Fruit fly (Drosophila melanogaster) whole organism, embryonic: ENCODE measurements around the gene CG32686.

Source experiments
- Atf-2 ChIP-seq: fragments of 200-800 bp; sonication (Bioruptor generic); optimal IDR thresholded peaks from 2 replicates; lab custom pipeline; 2016; ENCODE audit warnings: missing biosample characterization, missing genetic modification characterization
- C15 ChIP-seq: fragments of 200-800 bp; sonication (Bioruptor generic); IDR thresholded peaks from 3 replicates; pipeline ENCODE4 v1.3.6; 2022; ENCODE audit warnings: missing biosample characterization, missing genetic modification characterization
- CG10565 ChIP-seq: fragments of 200-800 bp; sonication (Bioruptor generic); optimal IDR thresholded peaks from 3 replicates; lab custom pipeline; 2016; ENCODE audit warnings: missing biosample characterization, mild to moderate bottlenecking, missing genetic modification characterization
- CG11085 ChIP-seq: fragments of 200-800 bp; sonication (Bioruptor generic); IDR thresholded peaks from 2 replicates; pipeline ENCODE4 v1.3.6; 2022; ENCODE audit warnings: missing biosample characterization, missing genetic modification characterization
- CG13296 ChIP-seq: fragments of 200-800 bp; sonication (Bioruptor generic); optimal IDR thresholded peaks from 3 replicates; lab custom pipeline; 2018; ENCODE audit warnings: missing biosample characterization, mild to moderate bottlenecking, missing genetic modification characterization
- CG1647 ChIP-seq: fragments of 200-800 bp; sonication (Bioruptor generic); optimal IDR thresholded peaks from 3 replicates; lab custom pipeline; 2016; ENCODE audit warnings: missing biosample characterization, missing genetic modification characterization
- CG17568 ChIP-seq: fragments of 200-800 bp; sonication (Bioruptor generic); optimal IDR thresholded peaks from 2 replicates; lab custom pipeline; 2018; ENCODE audit warnings: missing biosample characterization, mild to moderate bottlenecking, missing genetic modification characterization, moderate library complexity
- CG18262 ChIP-seq: fragments of 200-800 bp; optimal IDR thresholded peaks from 3 replicates; lab custom pipeline; 2019; ENCODE audit warnings: missing biosample characterization, mild to moderate bottlenecking, missing genetic modification characterization, moderate library complexity
- CG2678 ChIP-seq: fragments of 200-800 bp; sonication (Bioruptor generic); optimal IDR thresholded peaks from 3 replicates; lab custom pipeline; 2019; ENCODE audit warnings: missing biosample characterization, mild to moderate bottlenecking, missing genetic modification characterization, moderate library complexity
- CG2875 ChIP-seq: fragments of 200-800 bp; sonication (Bioruptor generic); optimal IDR thresholded peaks from 2 replicates; lab custom pipeline; 2017; ENCODE audit warnings: missing biosample characterization, mild to moderate bottlenecking, missing genetic modification characterization, missing genetic modification reagents
- CG31365 ChIP-seq: fragments of 200-800 bp; sonication (Bioruptor generic); optimal IDR thresholded peaks from 2 replicates; lab custom pipeline; 2018; ENCODE audit warnings: missing biosample characterization, mild to moderate bottlenecking, missing genetic modification characterization
- CG33213 ChIP-seq: fragments of 200-800 bp; sonication (Bioruptor generic); optimal IDR thresholded peaks from 3 replicates; lab custom pipeline; 2016; ENCODE audit warnings: missing biosample characterization, missing genetic modification characterization
- CG34224 ChIP-seq: fragments of 200-800 bp; sonication (Bioruptor generic); IDR thresholded peaks from 3 replicates; pipeline ENCODE4 v1.3.6; 2022; ENCODE audit warnings: missing biosample characterization, missing genetic modification characterization; ENCODE audit not compliant: partially characterized antibody
- CG4328 ChIP-seq: fragments of 200-800 bp; sonication (Bioruptor generic); optimal IDR thresholded peaks from 3 replicates; lab custom pipeline; 2017; ENCODE audit warnings: missing biosample characterization, missing genetic modification reagents, missing genetic modification characterization
- CG8281 ChIP-seq: fragments of 200-800 bp; sonication (Bioruptor generic); optimal IDR thresholded peaks from 2 replicates; lab custom pipeline; 2018; ENCODE audit warnings: missing biosample characterization, mild to moderate bottlenecking, missing genetic modification characterization, moderate library complexity
- CG8765 ChIP-seq: fragments of 200-800 bp; sonication (Bioruptor generic); IDR thresholded peaks from 2 replicates; pipeline ENCODE4 v1.3.6; 2022; ENCODE audit warnings: missing biosample characterization, missing genetic modification characterization
- CG9817 ChIP-seq: fragments of 200-800 bp; sonication (Bioruptor generic); optimal IDR thresholded peaks from 2 replicates; lab custom pipeline; 2018; ENCODE audit warnings: missing biosample characterization, mild to moderate bottlenecking, missing genetic modification characterization, moderate library complexity
- Dek ChIP-seq: fragments of 200-800 bp; sonication (Bioruptor generic); optimal IDR thresholded peaks from 3 replicates; lab custom pipeline; 2019; ENCODE audit warnings: missing biosample characterization, mild to moderate bottlenecking, missing genetic modification characterization, moderate library complexity
- Dll ChIP-seq: fragments of 200-800 bp; sonication (Bioruptor generic); IDR thresholded peaks from 4 replicates; pipeline ENCODE4 v1.3.6; 2022; ENCODE audit warnings: missing biosample characterization, missing genetic modification characterization; ENCODE audit not compliant: partially characterized antibody
- GATAe ChIP-seq: fragments of 200-800 bp; sonication (Bioruptor generic); conservative IDR thresholded peaks from 2 replicates; pipeline ENCODE4 v1.3.6; 2022; ENCODE audit warnings: missing biosample characterization, missing genetic modification characterization
- Gug ChIP-seq: fragments of 200-800 bp; sonication (Bioruptor generic); IDR thresholded peaks from 4 replicates; pipeline ENCODE4 v1.3.6; 2022; ENCODE audit warnings: missing biosample characterization, missing genetic modification characterization
- HHEX ChIP-seq: fragments of 200-800 bp; sonication (Bioruptor generic); optimal IDR thresholded peaks from 3 replicates; lab custom pipeline; 2017; ENCODE audit warnings: missing biosample characterization, mild to moderate bottlenecking, missing genetic modification characterization, missing genetic modification reagents
- HmgZ ChIP-seq: fragments of 200-800 bp; sonication (Bioruptor generic); optimal IDR thresholded peaks from 2 replicates; lab custom pipeline; 2018; ENCODE audit warnings: missing biosample characterization, mild to moderate bottlenecking, missing genetic modification characterization
- Hr78 ChIP-seq, 2 experiments: fragments of 200-800 bp in 1 of 2; fragments of >200 bp in 1 of 2; sonication (Bioruptor generic) in 1 of 2; optimal IDR thresholded peaks; 2 replicates each; lab custom pipeline; 2017 to 2019; ENCODE audit warnings: missing biosample characterization in 2 of 2, missing genetic modification characterization in 2 of 2, mild to moderate bottlenecking in 1 of 2, moderate library complexity in 1 of 2
- Med ChIP-seq: fragments of 200-800 bp; sonication (Bioruptor generic); peaks from one replicate; lab custom pipeline; 2016; ENCODE audit warnings: missing biosample characterization, missing genetic modification characterization, mild to moderate bottlenecking, inconsistent platforms, moderate library complexity
- NC2α ChIP-seq: fragments of 200-800 bp; sonication (Bioruptor generic); optimal IDR thresholded peaks from 2 replicates; lab custom pipeline; 2016; ENCODE audit warnings: missing biosample characterization, missing genetic modification characterization
- Nf-YB ChIP-seq: fragments of 200-800 bp; sonication (Bioruptor generic); optimal IDR thresholded peaks from 3 replicates; lab custom pipeline; 2019; ENCODE audit warnings: missing biosample characterization, mild to moderate bottlenecking, missing genetic modification characterization, moderate library complexity
- PHDP ChIP-seq: fragments of 200-800 bp; sonication (Bioruptor generic); optimal IDR thresholded peaks from 3 replicates; lab custom pipeline; 2018; ENCODE audit warnings: missing biosample characterization, mild to moderate bottlenecking, missing genetic modification characterization, moderate library complexity
- Pdp1 ChIP-seq, 2 experiments: fragments of 200-800 bp; sonication (Bioruptor generic); optimal IDR thresholded peaks; 3 replicates each; lab custom pipeline; 2016; ENCODE audit warnings: missing biosample characterization in 2 of 2, missing genetic modification characterization in 2 of 2, mild to moderate bottlenecking in 1 of 2, moderate library complexity in 1 of 2
- Sry-δ ChIP-seq: fragments of 200-800 bp; sonication (Bioruptor generic); optimal IDR thresholded peaks from 2 replicates; lab custom pipeline; 2016; ENCODE audit warnings: missing biosample characterization, missing genetic modification characterization
- ap ChIP-seq: fragments of 200-800 bp; sonication (Bioruptor generic); IDR thresholded peaks from 2 replicates; pipeline ENCODE4 v1.3.6; 2022; ENCODE audit warnings: missing biosample characterization, missing genetic modification characterization
- bowl ChIP-seq: fragments of 200-800 bp; sonication (Bioruptor generic); IDR thresholded peaks from 2 replicates; pipeline ENCODE4 v1.3.6; 2022; ENCODE audit warnings: missing biosample characterization, missing genetic modification characterization
- crc ChIP-seq: fragments of 200-800 bp; sonication (Bioruptor generic); optimal IDR thresholded peaks from 2 replicates; lab custom pipeline; 2016; ENCODE audit warnings: missing biosample characterization, missing genetic modification characterization
- gt ChIP-seq: fragments of 200-800 bp; sonication (Bioruptor generic); IDR thresholded peaks from 2 replicates; pipeline ENCODE4 v1.3.6; 2022; ENCODE audit warnings: missing biosample characterization, missing genetic modification characterization
- hbn ChIP-seq: fragments of 200-800 bp; sonication (Bioruptor generic); IDR thresholded peaks from 2 replicates; pipeline ENCODE4 v1.3.6; 2022; ENCODE audit warnings: missing biosample characterization, missing genetic modification characterization; ENCODE audit not compliant: partially characterized antibody
- ind ChIP-seq: fragments of 200-800 bp; sonication (Bioruptor generic); optimal IDR thresholded peaks from 3 replicates; lab custom pipeline; 2016; ENCODE audit warnings: missing biosample characterization, missing genetic modification characterization
- kni ChIP-seq: fragments of 200-800 bp; sonication (Bioruptor generic); optimal IDR thresholded peaks from 3 replicates; lab custom pipeline; 2017; ENCODE audit warnings: mild to moderate bottlenecking, missing biosample characterization, missing genetic modification reagents, missing genetic modification characterization
- lab ChIP-seq: fragments of 200-800 bp; sonication (Bioruptor generic); optimal IDR thresholded peaks from 3 replicates; lab custom pipeline; 2017; ENCODE audit warnings: missing biosample characterization, missing genetic modification characterization, mild to moderate bottlenecking, moderate library complexity, missing genetic modification reagents
- lov ChIP-seq, 2 experiments: fragments of 200-800 bp in 1 of 2; fragments of >200 bp in 1 of 2; sonication (Bioruptor generic) in 1 of 2; IDR thresholded peaks in 1 of 2; optimal IDR thresholded peaks in 1 of 2; 2 replicates in 1 of 2; 3 replicates in 1 of 2; pipeline versions ENCODE4 v1.3.6 to Lab custom; 2017 to 2022; ENCODE audit warnings: missing biosample characterization in 1 of 2, missing genetic modification characterization in 1 of 2
- mirr ChIP-seq: fragments of 200-800 bp; sonication (Bioruptor generic); optimal IDR thresholded peaks from 3 replicates; lab custom pipeline; 2018; ENCODE audit warnings: missing biosample characterization, mild to moderate bottlenecking, missing genetic modification characterization
- org-1 ChIP-seq: fragments of 200-800 bp; sonication (Bioruptor generic); optimal IDR thresholded peaks from 2 replicates; lab custom pipeline; 2017; ENCODE audit warnings: missing biosample characterization, missing genetic modification characterization
- pb ChIP-seq: fragments of 200-800 bp; sonication (Bioruptor generic); optimal IDR thresholded peaks from 3 replicates; lab custom pipeline; 2016; ENCODE audit warnings: missing biosample characterization, missing genetic modification characterization
- pzg ChIP-seq: fragments of 200-800 bp; sonication (Bioruptor generic); optimal IDR thresholded peaks from 3 replicates; lab custom pipeline; 2018; ENCODE audit warnings: missing biosample characterization, mild to moderate bottlenecking, missing genetic modification characterization, moderate library complexity
- stwl ChIP-seq: fragments of 200-800 bp; sonication (Bioruptor generic); optimal IDR thresholded peaks from 3 replicates; lab custom pipeline; 2018; ENCODE audit warnings: missing biosample characterization, mild to moderate bottlenecking, missing genetic modification characterization, moderate library complexity
- trh ChIP-seq: fragments of 200-800 bp; sonication (Bioruptor generic); optimal IDR thresholded peaks from 2 replicates; lab custom pipeline; 2016; ENCODE audit warnings: missing biosample characterization, missing genetic modification characterization
- tup ChIP-seq: fragments of 200-800 bp; sonication (Bioruptor generic); optimal IDR thresholded peaks from 2 replicates; lab custom pipeline; 2016; ENCODE audit warnings: missing biosample characterization, mild to moderate bottlenecking, missing genetic modification characterization, moderate library complexity
- twi ChIP-seq: fragments of 200-800 bp; optimal IDR thresholded peaks from 2 replicates; lab custom pipeline; 2019; ENCODE audit warnings: missing biosample characterization, mild to moderate bottlenecking, missing genetic modification characterization, moderate library complexity
- zfh2 ChIP-seq: fragments of 200-800 bp; sonication (Bioruptor generic); optimal IDR thresholded peaks from 2 replicates; lab custom pipeline; 2016; ENCODE audit warnings: missing biosample characterization, missing genetic modification characterization

The CG32686 gene

dm6 chrX:10370201-10371038, 4.7 kb downstream of the CG32686 start (continued):
- TF ChIP-seq Med (GFP tag; lab: Kevin White, UChicago) (peak; percentile 53), CG11085 (GFP tag; lab: Robert Waterston, UW) (no peak), CG1647 (no peak), CG18262 (tag; lab: Kevin White, UChicago) (no peak), PHDP (tag; lab: Kevin White, UChicago) (no peak), CG33213 (no peak), HHEX (GFP tag; lab: Kevin White, UChicago) (peak; percentile 3), CG8765 (GFP tag; lab: Robert Waterston, UW) (no peak), hbn (GFP tag; lab: Robert Waterston, UW) (no peak), CG34224 (no peak), CG4328 (GFP tag; lab: Kevin White, UChicago) (no peak), Hr78 (GFP tag; optimal IDR thresholded peaks at IDR 0.05; lab: Kevin White, UChicago) (peak in 1 of 2 experiments; percentile 60), Pdp1 (GFP tag; optimal IDR thresholded peaks at IDR 0.05; lab: Kevin White, UChicago) (peak in 1 of 2 experiments; percentile 10), ind (GFP tag; lab: Kevin White, UChicago) (no peak), stwl (tag; lab: Kevin White, UChicago) (no peak), CG8281 (tag; lab: Kevin White, UChicago) (no peak), CG17568 (GFP tag; lab: Kevin White, UChicago) (no peak), Sry-δ (GFP tag; lab: Kevin White, UChicago) (no peak), pb (GFP tag; lab: Kevin White, UChicago) (no peak), GATAe (peak; percentile 54; the same call in 1 of the 2 replicates), Gug (GFP tag; lab: Robert Waterston, UW) (no peak), ap (GFP tag; lab: Robert Waterston, UW) (peak; percentile 5; the same call in 1 of the 2 replicates), bowl (GFP tag; lab: Robert Waterston, UW) (no peak), kni (GFP tag; lab: Kevin White, UChicago) (no peak), CG9817 (tag; lab: Kevin White, UChicago) (no peak), pzg (GFP tag; lab: Kevin White, UChicago) (no peak), tup (no peak), org-1 (GFP tag; lab: Kevin White, UChicago) (no peak), Atf-2 (GFP tag; lab: Kevin White, UChicago) (no peak), NC2α (no peak), CG10565 (GFP tag; lab: Kevin White, UChicago) (no peak), C15 (GFP tag; lab: Robert Waterston, UW) (no peak), twi (tag; lab: Kevin White, UChicago) (no peak), HmgZ (tag; lab: Kevin White, UChicago) (no peak), CG2875 (GFP tag; lab: Kevin White, UChicago) (no peak), CG2678 (tag; lab: Kevin White, UChicago) (no peak), lov (optimal IDR thresholded peaks at IDR 0.05; lab: Kevin White, UChicago) (no peak), lov (GFP tag; IDR thresholded peaks at IDR 0.05; lab: Robert Waterston, UW) (no peak), gt (GFP tag; lab: Robert Waterston, UW) (no peak), zfh2 (GFP tag; lab: Kevin White, UChicago) (no peak), Nf-YB (GFP tag; lab: Kevin White, UChicago) (peak; percentile 63), lab (GFP tag; lab: Kevin White, UChicago) (peak; percentile 36), mirr (peak; percentile 39), Dek (no peak), CG13296 (GFP tag; lab: Kevin White, UChicago) (no peak), trh (GFP tag; lab: Kevin White, UChicago) (no peak), crc (GFP tag; lab: Kevin White, UChicago) (no peak), CG31365 (tag; lab: Kevin White, UChicago) (no peak), Dll (GFP tag; lab: Robert Waterston, UW) (no peak)
